In genomic region chrV:1986954-1987353, ce11 we compare ENCODE assay signal across 5 worm cellular contexts.
A peak's percentile ranks its signal among the peaks of the same experiment; 100 is the strongest.
TF ChIP-seq lines count a peak whose summit lies in the region.

Gene T08B1.1 (minus strand): TSS chrV:1987045.

TF ChIP-seq in whole organism, L1 larva, 84 proteins besides CTCF, POLR2A, EP300 and RAD21:
- TF ChIP-seq ceh-90 (tag; optimal IDR thresholded peaks at IDR 0.05; lab: Kevin White, UChicago): no peak
- peak; percentile 80 for TF ChIP-seq elt-2 (tag; optimal IDR thresholded peaks at IDR 0.05; lab: Kevin White, UChicago)
- TF ChIP-seq lsy-2 (tag; optimal IDR thresholded peaks at IDR 0.05; lab: Kevin White, UChicago): no peak
- no peak for TF ChIP-seq tlp-1 (tag; optimal IDR thresholded peaks at IDR 0.05; lab: Kevin White, UChicago)

TF ChIP-seq in whole organism, L2 larva, 48 proteins besides CTCF, POLR2A, EP300 and RAD21:
- TF ChIP-seq nhr-25 (tag; optimal IDR thresholded peaks at IDR 0.05; lab: Kevin White, UChicago) (no peak), fos-1 (tag; optimal IDR thresholded peaks at IDR 0.05; lab: Kevin White, UChicago) (peak; percentile 55), zag-1 (tag; optimal IDR thresholded peaks at IDR 0.05; lab: Kevin White, UChicago) (no peak), nhr-12 (tag; optimal IDR thresholded peaks at IDR 0.05; lab: Kevin White, UChicago) (no peak), crh-2 (tag; optimal IDR thresholded peaks at IDR 0.05; lab: Kevin White, UChicago) (peak; percentile 27), sma-9 (GFP tag; optimal IDR thresholded peaks at IDR 0.05; lab: Kevin White, UChicago) (no peak), sma-9 (tag; optimal IDR thresholded peaks at IDR 0.05; lab: Kevin White, UChicago) (no peak)

TF ChIP-seq in whole organism, L3 larva, 47 proteins besides CTCF, POLR2A, EP300 and RAD21:
- TF ChIP-seq pqm-1 (tag; optimal IDR thresholded peaks at IDR 0.05; lab: Kevin White, UChicago): peak; percentile 74
- TF ChIP-seq elt-2 (tag; optimal IDR thresholded peaks at IDR 0.05; lab: Kevin White, UChicago): peak; percentile 88
- no peak for TF ChIP-seq nhr-28 (tag; optimal IDR thresholded peaks at IDR 0.05; lab: Kevin White, UChicago)

TF ChIP-seq in whole organism, L4 larva, 104 proteins besides CTCF, POLR2A, EP300 and RAD21:
- TF ChIP-seq set-16 (GFP tag; IDR thresholded peaks at IDR 0.05; lab: Robert Waterston, UW): no peak
- TF ChIP-seq ztf-7 (tag; optimal IDR thresholded peaks at IDR 0.05; lab: Kevin White, UChicago): no peak
- TF ChIP-seq nhr-28 (tag; optimal IDR thresholded peaks at IDR 0.05; lab: Kevin White, UChicago): peak; percentile 0
- TF ChIP-seq hlh-11 (tag; optimal IDR thresholded peaks at IDR 0.05; lab: Kevin White, UChicago): peak; percentile 36
- TF ChIP-seq php-3 (GFP tag; IDR thresholded peaks at IDR 0.05; lab: Robert Waterston, UW): peak; percentile 94
- TF ChIP-seq pqm-1 (tag; optimal IDR thresholded peaks at IDR 0.05; lab: Kevin White, UChicago): peak; percentile 89
- peak in 1 of 2 experiments; percentile 5 for TF ChIP-seq mdl-1 (tag; optimal IDR thresholded peaks at IDR 0.05; lab: Kevin White, UChicago)
- TF ChIP-seq daf-12 (tag; optimal IDR thresholded peaks at IDR 0.05; lab: Kevin White, UChicago): no peak
- no peak for TF ChIP-seq ctbp-1 (GFP tag; IDR thresholded peaks at IDR 0.05; lab: Robert Waterston, UW)
- TF ChIP-seq ceh-20 (GFP tag; IDR thresholded peaks at IDR 0.05; lab: Robert Waterston, UW): peak; percentile 45; the same call in 1 of the 2 replicates
- no peak for TF ChIP-seq tag-97 (GFP tag; IDR thresholded peaks at IDR 0.05; lab: Robert Waterston, UW)
- TF ChIP-seq dve-1 (tag; optimal IDR thresholded peaks at IDR 0.05; lab: Kevin White, UChicago; ENCODE audit: insufficient read depth): peak; percentile 42
- no peak for TF ChIP-seq nhr-10 (tag; optimal IDR thresholded peaks at IDR 0.05; lab: Kevin White, UChicago)
- TF ChIP-seq lir-3 (tag; optimal IDR thresholded peaks at IDR 0.05; lab: Kevin White, UChicago): no peak
- TF ChIP-seq madf-5 (GFP tag; IDR thresholded peaks at IDR 0.05; lab: Robert Waterston, UW): no peak
- TF ChIP-seq daf-16 (GFP tag; optimal IDR thresholded peaks at IDR 0.05; lab: Kevin White, UChicago): no peak
- TF ChIP-seq daf-16 (tag; optimal IDR thresholded peaks at IDR 0.05; lab: Kevin White, UChicago): peak; percentile 68

TF ChIP-seq in whole organism, young adult, 124 proteins besides CTCF, POLR2A, EP300 and RAD21:
- TF ChIP-seq snpc-1.3 (tag; optimal IDR thresholded peaks at IDR 0.05; lab: Kevin White, UChicago; ENCODE audit: insufficient read depth) (no peak), nhr-80 (tag; optimal IDR thresholded peaks at IDR 0.05; lab: Kevin White, UChicago) (peak; percentile 64), nhr-179 (tag; optimal IDR thresholded peaks at IDR 0.05; lab: Kevin White, UChicago) (no peak), athp-1 (tag; optimal IDR thresholded peaks at IDR 0.05; lab: Kevin White, UChicago) (no peak)
